Fruit fly (Drosophila melanogaster) S2 (cell line): ENCODE results near the gene CG10365.

Source experiments
- CG8478 ChIP-seq: fragments of >200 bp; optimal IDR thresholded peaks from 2 replicates; lab custom pipeline; 2018
- CTCF ChIP-seq, 2 experiments: fragments of >200 bp; optimal IDR thresholded peaks; 2 replicates each; lab custom pipeline; 2018

DNA sequence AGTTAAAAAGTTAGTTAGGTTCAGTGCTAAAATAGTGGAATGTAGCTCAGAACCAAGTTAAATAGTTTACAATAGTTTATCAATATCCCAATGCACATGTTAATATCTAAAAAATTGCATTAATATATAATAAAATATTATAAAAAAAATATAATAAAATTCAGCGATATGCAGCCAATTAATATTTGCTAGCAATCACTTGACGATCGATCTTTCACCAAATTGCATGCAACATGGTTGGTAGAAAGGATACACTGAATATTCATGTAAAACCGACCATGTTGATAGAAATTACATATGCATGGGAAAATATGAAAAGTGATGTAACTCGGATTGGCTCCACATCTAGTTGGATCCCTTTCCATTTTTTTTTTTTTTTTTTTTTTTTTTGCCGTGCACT, 47.5 kb upstream of the CG10365 start:
- no peak for TF ChIP-seq CG8478
- TF ChIP-seq CTCF (optimal IDR thresholded peaks at IDR 0.05; lab: Kevin White, UChicago): no peak
